Fruit fly (Drosophila melanogaster) whole organism, wandering third instar larva: ENCODE results near the gene Galt.
A peak's percentile ranks its signal among the peaks of the same experiment; 100 is the strongest.

Experiments
- CG32264 ChIP-seq: fragments of 200-800 bp; sonication (Bioruptor generic); optimal IDR thresholded peaks from 2 replicates; lab custom pipeline; 2016; ENCODE audit warnings: missing biosample characterization, missing genetic modification characterization
- Dfd ChIP-seq: fragments of >200 bp; optimal IDR thresholded peaks from 2 replicates; lab custom pipeline; 2017; ENCODE audit warnings: missing biosample characterization, missing genetic modification characterization
- Hr78 ChIP-seq: fragments of >200 bp; optimal IDR thresholded peaks from 2 replicates; lab custom pipeline; 2017; ENCODE audit warnings: missing biosample characterization, missing genetic modification characterization
- N ChIP-seq: fragments of >200 bp; optimal IDR thresholded peaks from 2 replicates; lab custom pipeline; 2018; ENCODE audit warnings: missing biosample characterization, missing external identifiers, missing genetic modification characterization
- br ChIP-seq: fragments of 200-800 bp; sonication (Bioruptor generic); optimal IDR thresholded peaks from 2 replicates; lab custom pipeline; 2016; ENCODE audit warnings: missing biosample characterization, missing genetic modification characterization
- ey ChIP-seq: fragments of 200-800 bp; sonication (Bioruptor generic); optimal IDR thresholded peaks from 2 replicates; lab custom pipeline; 2016; ENCODE audit warnings: missing biosample characterization, missing genetic modification characterization
- rgr ChIP-seq: fragments of 200-800 bp; sonication (Bioruptor generic); optimal IDR thresholded peaks from 3 replicates; lab custom pipeline; 2016; ENCODE audit warnings: missing biosample characterization, mild to moderate bottlenecking, missing genetic modification characterization
- sv ChIP-seq: fragments of 200-800 bp; sonication (Bioruptor generic); optimal IDR thresholded peaks from 3 replicates; lab custom pipeline; 2016; ENCODE audit warnings: missing biosample characterization, missing genetic modification characterization
- tai ChIP-seq: sonication (Bioruptor generic); optimal IDR thresholded peaks from 2 replicates; lab custom pipeline; 2016; ENCODE audit warnings: missing biosample characterization, missing genetic modification characterization
- usp ChIP-seq: fragments of >200 bp; optimal IDR thresholded peaks from 2 replicates; lab custom pipeline; 2017; ENCODE audit warnings: missing biosample characterization, missing genetic modification characterization

dm6 chr2L:6667719-6668325 lies at the start of gene Galt:
- TF ChIP-seq Hr78 (GFP tag; lab: Kevin White, UChicago) (no peak), sv (GFP tag; lab: Kevin White, UChicago) (no peak), tai (GFP tag; lab: Kevin White, UChicago) (no peak), br (peak; percentile 18), Dfd (GFP tag; lab: Kevin White, UChicago) (no peak), rgr (peak; percentile 35), usp (GFP tag; lab: Kevin White, UChicago) (no peak), N (GFP tag; lab: Kevin White, UChicago) (no peak), CG32264 (GFP tag; lab: Kevin White, UChicago) (no peak), ey (GFP tag; lab: Kevin White, UChicago) (peak; percentile 29)
